Fruit fly (Drosophila melanogaster) whole organism, prepupa: ENCODE data around the gene CG10383.

Experiments
- Blimp-1 ChIP-seq: fragments of 200-800 bp; sonication (Bioruptor generic); optimal IDR thresholded peaks from 3 replicates; lab custom pipeline; 2017; ENCODE audit warnings: missing biosample characterization, missing genetic modification characterization, mild to moderate bottlenecking, moderate library complexity, missing genetic modification reagents
- CG6854 ChIP-seq: fragments of 200-800 bp; sonication (Bioruptor generic); optimal IDR thresholded peaks from 2 replicates; lab custom pipeline; 2017; ENCODE audit warnings: missing biosample characterization, mild to moderate bottlenecking, missing genetic modification characterization
- CG9139 ChIP-seq: fragments of 200-800 bp; sonication (Bioruptor generic); optimal IDR thresholded peaks from 3 replicates; lab custom pipeline; 2017; ENCODE audit warnings: missing biosample characterization, mild to moderate bottlenecking, missing genetic modification characterization
- Hr39 ChIP-seq: fragments of 200-800 bp; sonication (Bioruptor generic); optimal IDR thresholded peaks from 2 replicates; lab custom pipeline; 2016; ENCODE audit warnings: missing biosample characterization, missing genetic modification characterization
- Met ChIP-seq: fragments of 200-800 bp; sonication (Bioruptor generic); optimal IDR thresholded peaks from 3 replicates; lab custom pipeline; 2016; ENCODE audit warnings: missing biosample characterization, missing genetic modification characterization
- lz ChIP-seq: fragments of 200-800 bp; sonication (Bioruptor generic); optimal IDR thresholded peaks from 3 replicates; lab custom pipeline; 2016; ENCODE audit warnings: missing biosample characterization, missing genetic modification characterization

- TF ChIP-seq CG6854 (GFP tag; lab: Kevin White, UChicago): no peak
- TF ChIP-seq lz (GFP tag; lab: Kevin White, UChicago): no peak
- no peak for TF ChIP-seq CG9139 (GFP tag; lab: Kevin White, UChicago)
- TF ChIP-seq Hr39 (GFP tag; lab: Kevin White, UChicago): no peak
- TF ChIP-seq Met: no peak
- no peak for TF ChIP-seq Blimp-1
These were observed 54.3 kb downstream of the CG10383 start for dm6 chr2L:18641087-18641486.
